Fruit fly (Drosophila melanogaster) whole organism, embryonic: ENCODE data around the gene CG42305.

ENCODE experiments used
- Blimp-1 ChIP-seq: fragments of 200-800 bp; sonication (Bioruptor generic); optimal IDR thresholded peaks from 3 replicates; lab custom pipeline; 2018; ENCODE audit warnings: missing biosample characterization, missing genetic modification characterization, mild to moderate bottlenecking, moderate library complexity, missing genetic modification reagents
- BtbVII ChIP-seq: fragments of 200-800 bp; sonication (Bioruptor generic); optimal IDR thresholded peaks from 3 replicates; lab custom pipeline; 2017; ENCODE audit warnings: missing biosample characterization, mild to moderate bottlenecking, missing genetic modification characterization
- CG11247 ChIP-seq: fragments of 200-800 bp; sonication (Bioruptor generic); IDR thresholded peaks from 2 replicates; pipeline ENCODE4 v1.3.6; 2022; ENCODE audit warnings: missing biosample characterization, missing genetic modification characterization
- CG11398 ChIP-seq: fragments of 200-800 bp; sonication (Bioruptor generic); optimal IDR thresholded peaks from 2 replicates; lab custom pipeline; 2016; ENCODE audit warnings: missing biosample characterization, missing genetic modification characterization
- CG11723 ChIP-seq: fragments of 200-800 bp; sonication (Bioruptor generic); optimal IDR thresholded peaks from 2 replicates; lab custom pipeline; 2017; ENCODE audit warnings: missing biosample characterization, mild to moderate bottlenecking, missing genetic modification characterization
- CG13775 ChIP-seq: fragments of 200-800 bp; sonication (Bioruptor generic); optimal IDR thresholded peaks from 3 replicates; lab custom pipeline; 2017; ENCODE audit warnings: missing biosample characterization, mild to moderate bottlenecking, missing genetic modification characterization
- CG14710 ChIP-seq: fragments of 200-800 bp; sonication (Bioruptor generic); optimal IDR thresholded peaks from 3 replicates; lab custom pipeline; 2019; ENCODE audit warnings: missing biosample characterization, mild to moderate bottlenecking, missing genetic modification characterization, moderate library complexity
- CG15601 ChIP-seq: fragments of 200-800 bp; sonication (Bioruptor generic); optimal IDR thresholded peaks from 3 replicates; lab custom pipeline; 2019; ENCODE audit warnings: missing biosample characterization, mild to moderate bottlenecking, missing genetic modification characterization, moderate library complexity
- CG17385 ChIP-seq: fragments of 200-800 bp; sonication (Bioruptor generic); optimal IDR thresholded peaks from 3 replicates; lab custom pipeline; 2018; ENCODE audit warnings: missing biosample characterization, mild to moderate bottlenecking, missing genetic modification characterization
- CG18764 ChIP-seq: fragments of 200-800 bp; sonication (Bioruptor generic); optimal IDR thresholded peaks from 3 replicates; lab custom pipeline; 2016; ENCODE audit warnings: missing biosample characterization, missing genetic modification characterization
- CG2199 ChIP-seq: fragments of 200-800 bp; sonication (Bioruptor generic); IDR thresholded peaks from 3 replicates; pipeline ENCODE4 v1.3.6; 2022; ENCODE audit warnings: missing biosample characterization, missing genetic modification characterization
- CG31441 ChIP-seq: fragments of 200-800 bp; sonication (Bioruptor generic); IDR thresholded peaks from 2 replicates; pipeline ENCODE4 v1.3.6; 2022; ENCODE audit warnings: missing biosample characterization, missing genetic modification characterization
- CG43689 ChIP-seq: fragments of 200-800 bp; sonication (Bioruptor generic); IDR thresholded peaks from 2 replicates; pipeline ENCODE4 v1.3.6; 2022; ENCODE audit warnings: missing biosample characterization, missing genetic modification characterization
- CG6272 ChIP-seq: fragments of 200-800 bp; sonication (Bioruptor generic); IDR thresholded peaks from 2 replicates; pipeline ENCODE4 v1.3.6; 2022; ENCODE audit warnings: missing biosample characterization, missing genetic modification characterization
- CG6683 ChIP-seq: fragments of 200-800 bp; sonication (Bioruptor generic); optimal IDR thresholded peaks from 2 replicates; lab custom pipeline; 2017; ENCODE audit warnings: missing biosample characterization, mild to moderate bottlenecking, missing genetic modification characterization, missing genetic modification reagents
- CG7928 ChIP-seq: fragments of 200-800 bp; sonication (Bioruptor generic); optimal IDR thresholded peaks from 2 replicates; lab custom pipeline; 2017; ENCODE audit warnings: missing biosample characterization, mild to moderate bottlenecking, missing genetic modification characterization
- CG8290 ChIP-seq, 3 experiments: fragments of 200-800 bp; sonication (Bioruptor generic); optimal IDR thresholded peaks; 2 replicates each; lab custom pipeline; 2016 to 2019; ENCODE audit warnings: missing biosample characterization in 3 of 3, missing genetic modification characterization in 3 of 3, mild to moderate bottlenecking in 2 of 3, moderate library complexity in 1 of 3
- CG9727 ChIP-seq: fragments of 200-800 bp; sonication (Bioruptor generic); optimal IDR thresholded peaks from 3 replicates; lab custom pipeline; 2017; ENCODE audit warnings: missing biosample characterization, mild to moderate bottlenecking, missing genetic modification characterization
- CkIIα-i1 ChIP-seq: fragments of 200-800 bp; sonication (Bioruptor generic); IDR thresholded peaks from 2 replicates; pipeline ENCODE4 v1.3.6; 2022; ENCODE audit warnings: missing biosample characterization, missing genetic modification characterization
- Dbx ChIP-seq: fragments of 200-800 bp; sonication (Bioruptor generic); IDR thresholded peaks from 3 replicates; pipeline ENCODE4 v1.3.6; 2022; ENCODE audit warnings: missing biosample characterization, missing genetic modification characterization
- Deaf1 ChIP-seq: fragments of 200-800 bp; optimal IDR thresholded peaks from 3 replicates; lab custom pipeline; 2019; ENCODE audit warnings: missing biosample characterization, mild to moderate bottlenecking, missing genetic modification characterization, moderate library complexity
- Dip3 ChIP-seq: fragments of 200-800 bp; sonication (Bioruptor generic); optimal IDR thresholded peaks from 3 replicates; lab custom pipeline; 2016; ENCODE audit warnings: missing biosample characterization, missing genetic modification characterization
- Doc2 ChIP-seq: fragments of 200-800 bp; sonication (Bioruptor generic); IDR thresholded peaks from 2 replicates; pipeline ENCODE4 v1.3.6; 2022; ENCODE audit warnings: missing biosample characterization, missing genetic modification characterization
- Gug ChIP-seq: fragments of 200-800 bp; sonication (Bioruptor generic); IDR thresholded peaks from 4 replicates; pipeline ENCODE4 v1.3.6; 2022; ENCODE audit warnings: missing biosample characterization, missing genetic modification characterization
- Lhr ChIP-seq: fragments of 200-800 bp; sonication (Bioruptor generic); optimal IDR thresholded peaks from 3 replicates; lab custom pipeline; 2017; ENCODE audit warnings: mild to moderate bottlenecking, missing biosample characterization, missing genetic modification reagents, missing genetic modification characterization
- Pdp1 ChIP-seq, 2 experiments: fragments of 200-800 bp; sonication (Bioruptor generic); optimal IDR thresholded peaks; 3 replicates each; lab custom pipeline; 2016; ENCODE audit warnings: missing biosample characterization in 2 of 2, missing genetic modification characterization in 2 of 2, mild to moderate bottlenecking in 1 of 2, moderate library complexity in 1 of 2
- Six4 ChIP-seq: fragments of 200-800 bp; sonication (Bioruptor generic); optimal IDR thresholded peaks from 2 replicates; lab custom pipeline; 2016; ENCODE audit warnings: missing biosample characterization, missing genetic modification characterization
- YL-1 ChIP-seq: fragments of 200-800 bp; sonication (Bioruptor generic); optimal IDR thresholded peaks from 3 replicates; lab custom pipeline; 2017; ENCODE audit warnings: missing biosample characterization, mild to moderate bottlenecking, missing genetic modification characterization
- bab2 ChIP-seq: fragments of 200-800 bp; sonication (Bioruptor generic); optimal IDR thresholded peaks from 2 replicates; lab custom pipeline; 2016; ENCODE audit warnings: missing biosample characterization, missing genetic modification characterization
- cas ChIP-seq: fragments of 200-800 bp; sonication (Bioruptor generic); IDR thresholded peaks from 2 replicates; pipeline ENCODE4 v1.3.6; 2022; ENCODE audit warnings: missing biosample characterization, missing genetic modification characterization
- cg ChIP-seq: fragments of 200-800 bp; sonication (Bioruptor generic); optimal IDR thresholded peaks from 3 replicates; lab custom pipeline; 2019; ENCODE audit warnings: missing biosample characterization, mild to moderate bottlenecking, missing genetic modification characterization, moderate library complexity
- chn ChIP-seq: fragments of 200-800 bp; sonication (Bioruptor generic); optimal IDR thresholded peaks from 2 replicates; lab custom pipeline; 2016; ENCODE audit warnings: missing biosample characterization, missing genetic modification characterization
- crp ChIP-seq, 2 experiments: fragments of 200-800 bp; sonication (Bioruptor generic); optimal IDR thresholded peaks; 2 replicates in 1 of 2; 3 replicates in 1 of 2; lab custom pipeline; 2017; ENCODE audit warnings: missing biosample characterization in 2 of 2, missing genetic modification characterization in 2 of 2, mild to moderate bottlenecking in 1 of 2, moderate library complexity in 1 of 2
- dmrt99B ChIP-seq: fragments of 200-800 bp; sonication (Bioruptor generic); optimal IDR thresholded peaks from 2 replicates; lab custom pipeline; 2018; ENCODE audit warnings: missing biosample characterization, mild to moderate bottlenecking, missing genetic modification characterization, moderate library complexity
- esg ChIP-seq: fragments of 200-800 bp; sonication (Bioruptor generic); conservative IDR thresholded peaks from 2 replicates; pipeline ENCODE4 v1.3.6; 2022; ENCODE audit warnings: missing biosample characterization, missing genetic modification characterization
- fd3F ChIP-seq: fragments of 200-800 bp; sonication (Bioruptor generic); optimal IDR thresholded peaks from 2 replicates; lab custom pipeline; 2018; ENCODE audit warnings: missing biosample characterization, mild to moderate bottlenecking, missing genetic modification characterization, moderate library complexity
- fu2 ChIP-seq: fragments of 200-800 bp; sonication (Bioruptor generic); optimal IDR thresholded peaks from 2 replicates; lab custom pipeline; 2016; ENCODE audit warnings: missing biosample characterization, missing genetic modification characterization
- gcm ChIP-seq: fragments of 200-800 bp; sonication (Bioruptor generic); optimal IDR thresholded peaks from 2 replicates; lab custom pipeline; 2019; ENCODE audit warnings: missing biosample characterization, mild to moderate bottlenecking, missing genetic modification characterization, moderate library complexity
- gfzf ChIP-seq: fragments of 200-800 bp; sonication (Bioruptor generic); optimal IDR thresholded peaks from 2 replicates; lab custom pipeline; 2016; ENCODE audit warnings: missing biosample characterization, mild to moderate bottlenecking, missing genetic modification characterization, moderate library complexity
- gro ChIP-seq: fragments of 200-800 bp; sonication (Bioruptor generic); optimal IDR thresholded peaks from 2 replicates; lab custom pipeline; 2016; ENCODE audit warnings: missing biosample characterization, missing genetic modification characterization
- h ChIP-seq: fragments of >200 bp; optimal IDR thresholded peaks from 2 replicates; lab custom pipeline; 2017
- kah ChIP-seq: fragments of 200-800 bp; sonication (Bioruptor generic); optimal IDR thresholded peaks from 2 replicates; lab custom pipeline; 2018; ENCODE audit warnings: missing biosample characterization, mild to moderate bottlenecking, missing genetic modification characterization
- sd ChIP-seq: fragments of 200-800 bp; sonication (Bioruptor generic); optimal IDR thresholded peaks from 3 replicates; lab custom pipeline; 2018; ENCODE audit warnings: missing biosample characterization, mild to moderate bottlenecking, missing genetic modification characterization, moderate library complexity
- slou ChIP-seq: fragments of 200-800 bp; sonication (Bioruptor generic); optimal IDR thresholded peaks from 3 replicates; lab custom pipeline; 2016; ENCODE audit warnings: missing biosample characterization, missing genetic modification characterization
- sug ChIP-seq: fragments of 200-800 bp; optimal IDR thresholded peaks from 2 replicates; lab custom pipeline; 2019; ENCODE audit warnings: missing biosample characterization, mild to moderate bottlenecking, missing genetic modification characterization, moderate library complexity
- tll ChIP-seq, 2 experiments: fragments of 200-800 bp in 1 of 2; fragments of >200 bp in 1 of 2; sonication (Bioruptor generic) in 1 of 2; optimal IDR thresholded peaks; 2 replicates each; lab custom pipeline; 2017 to 2019; ENCODE audit warnings: missing biosample characterization in 2 of 2, missing genetic modification characterization in 2 of 2, mild to moderate bottlenecking in 1 of 2, moderate library complexity in 1 of 2
- tx ChIP-seq: fragments of 200-800 bp; sonication (Bioruptor generic); optimal IDR thresholded peaks from 2 replicates; lab custom pipeline; 2016; ENCODE audit warnings: missing biosample characterization, missing genetic modification characterization
- zf30C ChIP-seq: fragments of 200-800 bp; sonication (Bioruptor generic); optimal IDR thresholded peaks from 3 replicates; lab custom pipeline; 2018; ENCODE audit warnings: missing biosample characterization, mild to moderate bottlenecking, missing genetic modification characterization

The CG42305 gene

DNA sequence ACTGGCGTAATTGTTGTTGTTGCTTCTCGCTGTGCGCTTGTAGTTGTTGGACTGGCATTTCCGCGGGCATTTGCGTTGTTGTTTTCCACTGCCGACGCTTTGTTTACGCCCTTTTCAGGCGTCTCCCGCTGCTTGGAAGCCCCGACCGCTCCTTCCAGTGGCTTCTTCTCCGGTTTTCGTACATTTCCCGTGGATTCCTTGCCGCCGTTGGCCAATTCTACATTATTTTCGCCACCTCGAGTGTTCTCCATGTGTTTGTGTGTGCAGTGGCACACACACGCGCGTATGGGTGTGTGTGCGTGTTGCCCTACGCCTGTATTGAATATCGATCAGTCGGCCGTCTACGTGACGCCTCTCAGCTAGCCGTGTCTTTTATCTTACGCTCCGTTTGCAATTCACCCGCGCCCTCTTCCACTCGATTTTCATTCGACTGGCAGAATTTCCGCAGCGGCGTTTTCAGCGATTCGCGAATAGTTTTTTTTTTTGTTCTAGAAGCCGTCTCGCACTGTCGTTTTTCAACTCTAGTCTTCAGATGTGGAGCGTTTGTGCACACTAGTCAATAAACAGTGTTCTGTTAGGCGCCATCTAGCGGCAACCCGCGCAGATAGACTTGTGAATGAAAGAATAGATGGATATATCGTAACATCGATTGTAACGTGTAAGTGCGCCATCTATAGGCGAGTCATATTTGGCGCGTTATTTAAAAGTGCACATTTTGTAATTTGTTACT, 26.9 kb downstream of the CG42305 start, which contains the start of gene CG10600 (continued):
- TF ChIP-seq Dbx (GFP tag; lab: Robert Waterston, UW) = peak; percentile 87
- peak; percentile 66; the same call in 3 of the 4 replicates for TF ChIP-seq Gug (GFP tag; lab: Robert Waterston, UW)
- TF ChIP-seq Pdp1 (GFP tag; optimal IDR thresholded peaks at IDR 0.05; lab: Kevin White, UChicago) = peak; percentile 84
- TF ChIP-seq CG7928 = peak; percentile 58
- peak; percentile 94 for TF ChIP-seq CG14710 (tag; lab: Kevin White, UChicago)
- peak; percentile 73 for TF ChIP-seq CG11723
- peak; percentile 44 for TF ChIP-seq gfzf (GFP tag; lab: Kevin White, UChicago)
- TF ChIP-seq CG18764 (GFP tag; lab: Kevin White, UChicago) = peak; percentile 81
- TF ChIP-seq zf30C (GFP tag; lab: Kevin White, UChicago) = peak; percentile 12
- peak; percentile 79 for TF ChIP-seq CG11247 (GFP tag; lab: Robert Waterston, UW)
- no peak for TF ChIP-seq Blimp-1 (GFP tag; lab: Kevin White, UChicago)
- peak; percentile 99 for TF ChIP-seq cg (GFP tag; lab: Kevin White, UChicago)
- TF ChIP-seq gro (GFP tag; lab: Kevin White, UChicago) = peak; percentile 85
- no peak for TF ChIP-seq sd (tag; lab: Kevin White, UChicago)
- TF ChIP-seq CG43689 (GFP tag; lab: Robert Waterston, UW) = no peak
- TF ChIP-seq CG2199 (GFP tag; lab: Robert Waterston, UW) = 0 out of 3 replicates have a peak, but pooled peaks have one; percentile 57
- 0 out of 2 replicates have a peak, but pooled peaks have one; percentile 47 for TF ChIP-seq Doc2 (GFP tag; lab: Robert Waterston, UW)
- peak; percentile 54; the same call in 1 of the 2 replicates for TF ChIP-seq cas (GFP tag; lab: Robert Waterston, UW)
- TF ChIP-seq Lhr (GFP tag; lab: Kevin White, UChicago) = peak; percentile 98
- TF ChIP-seq crp (GFP tag; optimal IDR thresholded peaks at IDR 0.05; lab: Kevin White, UChicago) = peak in 1 of 2 experiments; percentile 44
- no peak for TF ChIP-seq esg
- no peak for TF ChIP-seq h (lab: Kevin White, UChicago)
- TF ChIP-seq Deaf1 (tag; lab: Kevin White, UChicago) = no peak
- peak; percentile 46 for TF ChIP-seq CG13775
- peak; percentile 67 for TF ChIP-seq slou (GFP tag; lab: Kevin White, UChicago)
- peak; percentile 98 for TF ChIP-seq CG8290 (GFP tag; optimal IDR thresholded peaks at IDR 0.05; lab: Kevin White, UChicago)
- peak; percentile 75 to 95 for TF ChIP-seq CG8290 (tag; optimal IDR thresholded peaks at IDR 0.05; lab: Kevin White, UChicago)
- peak; percentile 98 for TF ChIP-seq YL-1 (GFP tag; lab: Kevin White, UChicago)
- peak; percentile 48 for TF ChIP-seq CG9727
- peak; percentile 80 for TF ChIP-seq sug (tag; lab: Kevin White, UChicago)
- TF ChIP-seq CG17385 (GFP tag; lab: Kevin White, UChicago) = peak; percentile 68
- TF ChIP-seq CG6683 (GFP tag; lab: Kevin White, UChicago) = no peak
- peak; percentile 58 for TF ChIP-seq fd3F (GFP tag; lab: Kevin White, UChicago)
- TF ChIP-seq Dip3 = peak; percentile 91
- TF ChIP-seq tll (GFP tag; optimal IDR thresholded peaks at IDR 0.05; lab: Kevin White, UChicago) = no peak
- no peak for TF ChIP-seq dmrt99B (tag; lab: Kevin White, UChicago)
- TF ChIP-seq chn (GFP tag; lab: Kevin White, UChicago) = peak; percentile 88
- no peak; the same call in 1 of the 2 replicates for TF ChIP-seq CG31441 (GFP tag; lab: Robert Waterston, UW)
- peak; percentile 29 for TF ChIP-seq gcm
- TF ChIP-seq CG6272 (GFP tag; lab: Robert Waterston, UW) = peak; percentile 30; the same call in 1 of the 2 replicates
- peak; percentile 79 for TF ChIP-seq BtbVII (GFP tag; lab: Kevin White, UChicago)
- peak; percentile 78 for TF ChIP-seq CG15601
- TF ChIP-seq tx (GFP tag; lab: Kevin White, UChicago) = peak; percentile 84
- TF ChIP-seq Six4 = peak; percentile 69
- TF ChIP-seq fu2 (GFP tag; lab: Kevin White, UChicago) = peak; percentile 81
- TF ChIP-seq kah (GFP tag; lab: Kevin White, UChicago) = peak; percentile 16
- no peak for TF ChIP-seq CkIIα-i1 (GFP tag; lab: Robert Waterston, UW)
- peak; percentile 84 for TF ChIP-seq bab2 (GFP tag; lab: Kevin White, UChicago)
- TF ChIP-seq CG11398 (GFP tag; lab: Kevin White, UChicago) = peak; percentile 77
